Worm (Caenorhabditis elegans) whole organism, midembryonic: Measurements from ENCODE around the gene pmt-2.

ENCODE experiments used
- cog-1 ChIP-seq: sonication (generic microtip); optimal IDR thresholded peaks from 2 replicates; lab custom pipeline; 2016; ENCODE audit warnings: missing genetic modification characterization, missing compliant biosample characterization
- klf-2 ChIP-seq: fragments of 200-800 bp; sonication (Bioruptor generic); conservative IDR thresholded peaks from 2 replicates; pipeline ENCODE4 v1.3.6; 2022; ENCODE audit warnings: missing genetic modification reagents, missing genetic modification characterization, missing compliant biosample characterization
- ref-1 ChIP-seq: fragments of 200-800 bp; sonication (Bioruptor generic); conservative IDR thresholded peaks from 2 replicates; pipeline ENCODE4 v1.3.6; 2022; ENCODE audit warnings: missing genetic modification reagents, missing genetic modification characterization, missing compliant biosample characterization
- tab-1 ChIP-seq: fragments of 200-800 bp; sonication (Bioruptor generic); IDR thresholded peaks from 2 replicates; pipeline ENCODE4 v1.3.6; 2022; ENCODE audit warnings: missing genetic modification characterization, missing compliant biosample characterization
- ztf-29 ChIP-seq: fragments of 200-800 bp; sonication (Bioruptor generic); IDR thresholded peaks from 2 replicates; pipeline ENCODE4 v1.3.6; 2022; ENCODE audit warnings: missing genetic modification reagents, missing genetic modification characterization, missing compliant biosample characterization

- TF ChIP-seq ref-1: no peak
- TF ChIP-seq ztf-29 (GFP tag; lab: Robert Waterston, UW): no peak
- no peak for TF ChIP-seq tab-1 (GFP tag; lab: Robert Waterston, UW)
- TF ChIP-seq cog-1: no peak
- no peak for TF ChIP-seq klf-2 (GFP tag; lab: Robert Waterston, UW)
Observed at ce11 chrV:4651480-4651879, 23.1 kb downstream of the pmt-2 start.
